Worm (Caenorhabditis elegans) whole organism, L1 larva: Measurements from ENCODE around the gene Y75B8A.32.
A peak's percentile ranks its signal among the peaks of the same experiment; 100 is the strongest.

Source experiments
- C16A3.4 ChIP-seq: fragments of 150-350 bp; optimal IDR thresholded peaks from 2 replicates; lab custom pipeline; 2014; ENCODE audit warnings: missing biosample characterization, missing genetic modification characterization
- C34B4.2 ChIP-seq: sonication (generic microtip); optimal IDR thresholded peaks from 2 replicates; lab custom pipeline; 2017; ENCODE audit warnings: mild to moderate bottlenecking, missing genetic modification characterization, missing compliant biosample characterization
- F16B12.6 ChIP-seq: fragments of 150-350 bp; optimal IDR thresholded peaks from 2 replicates; lab custom pipeline; 2014; ENCODE audit warnings: missing biosample characterization, missing genetic modification characterization
- Y116A8C.19 ChIP-seq: sonication (generic microtip); optimal IDR thresholded peaks from 2 replicates; lab custom pipeline; 2016; ENCODE audit warnings: missing compliant biosample characterization, missing genetic modification characterization, borderline replicate concordance
- aly-2 ChIP-seq: fragments of 150-350 bp; optimal IDR thresholded peaks from 2 replicates; lab custom pipeline; 2014; ENCODE audit warnings: missing biosample characterization, missing genetic modification characterization
- blmp-1 ChIP-seq: fragments of 150-350 bp; optimal IDR thresholded peaks from 2 replicates; lab custom pipeline; 2014; ENCODE audit warnings: missing biosample characterization, missing genetic modification characterization
- ceh-82 ChIP-seq, 3 experiments: fragments of 150-350 bp in 1 of 3; sonication (generic microtip) in 2 of 3; optimal IDR thresholded peaks; 2 replicates each; lab custom pipeline; 2014 to 2017; ENCODE audit warnings: missing biosample characterization in 3 of 3, missing genetic modification characterization in 3 of 3
- ceh-90 ChIP-seq: sonication (generic microtip); optimal IDR thresholded peaks from 2 replicates; lab custom pipeline; 2016; ENCODE audit warnings: missing genetic modification characterization, missing compliant biosample characterization
- dpl-1 ChIP-seq, 3 experiments: fragments of 150-350 bp in 2 of 3; sonication (generic microtip) in 1 of 3; optimal IDR thresholded peaks; 2 replicates each; lab custom pipeline; 2014 to 2017; ENCODE audit warnings: missing biosample characterization in 3 of 3, missing genetic modification characterization in 3 of 3, missing genetic modification reagents in 3 of 3
- dsc-1 ChIP-seq: sonication (generic microtip); optimal IDR thresholded peaks from 2 replicates; lab custom pipeline; 2016; ENCODE audit warnings: mild to moderate bottlenecking, missing genetic modification characterization, missing compliant biosample characterization
- efl-1 ChIP-seq, 4 experiments: fragments of 150-350 bp; optimal IDR thresholded peaks in 3 of 4; peaks in 1 of 4; 1 replicate in 1 of 4; 2 replicates in 3 of 4; lab custom pipeline; 2014; ENCODE audit warnings: missing biosample characterization in 2 of 4, missing genetic modification characterization in 2 of 4, missing genetic modification reagents in 2 of 4
- efl-3 ChIP-seq: fragments of 200-800 bp; sonication (Bioruptor generic); optimal IDR thresholded peaks from 2 replicates; lab custom pipeline; 2018; ENCODE audit warnings: mild to moderate bottlenecking, missing genetic modification characterization, missing compliant biosample characterization
- egl-27 ChIP-seq, 2 experiments: fragments of 150-350 bp in 1 of 2; sonication (generic microtip); optimal IDR thresholded peaks; 3 replicates each; lab custom pipeline; 2017 to 2018; ENCODE audit warnings: missing biosample characterization in 2 of 2, missing genetic modification characterization in 2 of 2, missing genetic modification reagents in 2 of 2
- elt-2 ChIP-seq: sonication (generic microtip); optimal IDR thresholded peaks from 2 replicates; lab custom pipeline; 2016; ENCODE audit warnings: missing genetic modification characterization, mild to moderate bottlenecking, inconsistent platforms, missing compliant biosample characterization, missing genetic modification reagents
- ets-5 ChIP-seq: fragments of 200-800 bp; sonication (Bioruptor generic); IDR thresholded peaks from 2 replicates; pipeline ENCODE4 v1.3.6; 2022; ENCODE audit warnings: missing genetic modification characterization, missing compliant biosample characterization
- fkh-4 ChIP-seq: sonication (generic microtip); optimal IDR thresholded peaks from 2 replicates; lab custom pipeline; 2016; ENCODE audit warnings: missing compliant biosample characterization, missing genetic modification characterization, borderline replicate concordance
- fkh-8 ChIP-seq: sonication (generic microtip); optimal IDR thresholded peaks from 2 replicates; lab custom pipeline; 2016; ENCODE audit warnings: mild to moderate bottlenecking, missing genetic modification characterization, missing compliant biosample characterization
- fos-1 ChIP-seq: fragments of 150-350 bp; optimal IDR thresholded peaks from 2 replicates; lab custom pipeline; 2014; ENCODE audit warnings: missing biosample characterization, missing genetic modification characterization
- hlh-4 ChIP-seq: sonication (generic microtip); optimal IDR thresholded peaks from 2 replicates; lab custom pipeline; 2016; ENCODE audit warnings: mild to moderate bottlenecking, missing genetic modification characterization, missing compliant biosample characterization
- irx-1 ChIP-seq: sonication (generic microtip); optimal IDR thresholded peaks from 2 replicates; lab custom pipeline; 2016; ENCODE audit warnings: missing genetic modification characterization, missing compliant biosample characterization
- isw-1 ChIP-seq: fragments of 200-800 bp; sonication (Bioruptor generic); IDR thresholded peaks from 2 replicates; pipeline ENCODE4 v1.3.6; 2022; ENCODE audit warnings: missing genetic modification characterization, missing compliant biosample characterization
- lin-13 ChIP-seq: fragments of 150-350 bp; optimal IDR thresholded peaks from 2 replicates; lab custom pipeline; 2014; ENCODE audit warnings: missing biosample characterization, missing genetic modification reagents, missing genetic modification characterization
- lin-14 ChIP-seq: fragments of 200-800 bp; sonication (Bioruptor generic); optimal IDR thresholded peaks from 2 replicates; lab custom pipeline; 2018; ENCODE audit warnings: mild to moderate bottlenecking, missing genetic modification characterization, moderate library complexity, missing compliant biosample characterization
- lin-15B ChIP-seq: fragments of 150-350 bp; sonication (generic microtip); optimal IDR thresholded peaks from 3 replicates; lab custom pipeline; 2014; ENCODE audit warnings: missing biosample characterization, missing genetic modification characterization
- lin-35 ChIP-seq, 2 experiments: fragments of 150-350 bp; optimal IDR thresholded peaks; 2 replicates each; lab custom pipeline; 2014; ENCODE audit warnings: missing biosample characterization in 2 of 2, missing genetic modification characterization in 2 of 2, missing genetic modification reagents in 2 of 2
- lir-3 ChIP-seq: sonication (generic microtip); optimal IDR thresholded peaks from 2 replicates; lab custom pipeline; 2016; ENCODE audit warnings: mild to moderate bottlenecking, missing genetic modification characterization, moderate library complexity, missing compliant biosample characterization; ENCODE audit not compliant: poor library complexity
- lsy-2 ChIP-seq, 2 experiments: fragments of 150-350 bp; optimal IDR thresholded peaks; 2 replicates each; lab custom pipeline; 2014; ENCODE audit warnings: missing biosample characterization in 2 of 2, missing genetic modification characterization in 2 of 2
- mab-9 ChIP-seq: fragments of 200-800 bp; sonication (Bioruptor generic); IDR thresholded peaks from 2 replicates; pipeline ENCODE4 v1.3.6; 2022; ENCODE audit warnings: missing genetic modification reagents, missing genetic modification characterization, missing compliant biosample characterization
- mef-2 ChIP-seq: fragments of 150-350 bp; optimal IDR thresholded peaks from 2 replicates; lab custom pipeline; 2014; ENCODE audit warnings: missing biosample characterization, missing genetic modification characterization
- mep-1 ChIP-seq: fragments of 150-350 bp; optimal IDR thresholded peaks from 2 replicates; lab custom pipeline; 2014; ENCODE audit warnings: missing biosample characterization, missing genetic modification characterization
- nhr-12 ChIP-seq: sonication (generic microtip); optimal IDR thresholded peaks from 2 replicates; lab custom pipeline; 2017; ENCODE audit warnings: missing biosample characterization, missing genetic modification characterization
- nhr-19 ChIP-seq: fragments of 200-800 bp; sonication (Bioruptor generic); conservative IDR thresholded peaks from 2 replicates; pipeline ENCODE4 v1.3.6; 2022; ENCODE audit warnings: missing genetic modification characterization, missing compliant biosample characterization
- nhr-20 ChIP-seq: sonication (generic microtip); optimal IDR thresholded peaks from 2 replicates; lab custom pipeline; 2016; ENCODE audit warnings: mild to moderate bottlenecking, missing genetic modification characterization, missing compliant biosample characterization
- nhr-237 ChIP-seq: fragments of 150-350 bp; optimal IDR thresholded peaks from 2 replicates; lab custom pipeline; 2014; ENCODE audit warnings: missing biosample characterization, missing genetic modification characterization
- nhr-47 ChIP-seq: sonication (generic microtip); optimal IDR thresholded peaks from 2 replicates; lab custom pipeline; 2016; ENCODE audit warnings: mild to moderate bottlenecking, missing genetic modification characterization, moderate library complexity, missing compliant biosample characterization
- nhr-84 ChIP-seq: sonication (generic microtip); optimal IDR thresholded peaks from 2 replicates; lab custom pipeline; 2017; ENCODE audit warnings: missing biosample characterization, missing genetic modification characterization
- nhr-85 ChIP-seq: sonication (generic microtip); peaks from one replicate; lab custom pipeline; 2016; ENCODE audit warnings: missing genetic modification characterization, inconsistent platforms, missing compliant biosample characterization
- nhr-90 ChIP-seq: sonication (generic microtip); optimal IDR thresholded peaks from 2 replicates; lab custom pipeline; 2016; ENCODE audit warnings: mild to moderate bottlenecking, missing genetic modification characterization, missing compliant biosample characterization; ENCODE audit not compliant: poor library complexity
- pax-3 ChIP-seq: fragments of 200-800 bp; sonication (Bioruptor generic); optimal IDR thresholded peaks from 2 replicates; lab custom pipeline; 2018; ENCODE audit warnings: mild to moderate bottlenecking, missing genetic modification characterization, moderate library complexity, missing compliant biosample characterization
- pqm-1 ChIP-seq: sonication (generic microtip); optimal IDR thresholded peaks from 3 replicates; lab custom pipeline; 2017; ENCODE audit warnings: missing biosample characterization, missing genetic modification characterization
- rnt-1 ChIP-seq: sonication (generic microtip); optimal IDR thresholded peaks from 2 replicates; lab custom pipeline; 2016; ENCODE audit warnings: mild to moderate bottlenecking, missing genetic modification characterization, moderate library complexity, missing compliant biosample characterization
- skn-1 ChIP-seq: fragments of 150-350 bp; optimal IDR thresholded peaks from 2 replicates; lab custom pipeline; 2014; ENCODE audit warnings: missing biosample characterization, missing genetic modification characterization
- snu-23 ChIP-seq: sonication (generic microtip); optimal IDR thresholded peaks from 2 replicates; lab custom pipeline; 2016; ENCODE audit warnings: missing genetic modification characterization, missing compliant biosample characterization
- sox-4 ChIP-seq: sonication (generic microtip); optimal IDR thresholded peaks from 2 replicates; lab custom pipeline; 2016; ENCODE audit warnings: missing genetic modification characterization, missing compliant biosample characterization
- sup-37 ChIP-seq: fragments of 200-800 bp; sonication (Bioruptor generic); optimal IDR thresholded peaks from 2 replicates; lab custom pipeline; 2018; ENCODE audit warnings: mild to moderate bottlenecking, missing genetic modification characterization, missing compliant biosample characterization
- tbx-2 ChIP-seq: sonication (generic microtip); optimal IDR thresholded peaks from 2 replicates; lab custom pipeline; 2016; ENCODE audit warnings: missing genetic modification characterization, missing compliant biosample characterization
- tlp-1 ChIP-seq: fragments of 150-350 bp; optimal IDR thresholded peaks from 2 replicates; lab custom pipeline; 2014; ENCODE audit warnings: missing biosample characterization, missing genetic modification characterization
- unc-62 ChIP-seq: fragments of 150-350 bp; optimal IDR thresholded peaks from 2 replicates; lab custom pipeline; 2014; ENCODE audit warnings: missing biosample characterization, missing genetic modification reagents, missing genetic modification characterization
- unc-86 ChIP-seq: sonication (generic microtip); optimal IDR thresholded peaks from 2 replicates; lab custom pipeline; 2016; ENCODE audit warnings: missing genetic modification characterization, missing compliant biosample characterization
- unc-98 ChIP-seq: fragments of 200-800 bp; sonication (Bioruptor generic); IDR thresholded peaks from 2 replicates; pipeline ENCODE4 v1.3.6; 2022; ENCODE audit warnings: missing genetic modification characterization, missing compliant biosample characterization
- xbp-1 ChIP-seq: sonication (generic microtip); optimal IDR thresholded peaks from 2 replicates; lab custom pipeline; 2016; ENCODE audit warnings: missing genetic modification characterization, missing compliant biosample characterization
- zip-4 ChIP-seq: fragments of 200-800 bp; sonication (Bioruptor generic); optimal IDR thresholded peaks from 2 replicates; lab custom pipeline; 2018; ENCODE audit warnings: mild to moderate bottlenecking, missing genetic modification characterization, moderate library complexity, missing compliant biosample characterization
- ztf-4 ChIP-seq: fragments of 150-350 bp; optimal IDR thresholded peaks from 2 replicates; lab custom pipeline; 2014; ENCODE audit warnings: missing biosample characterization, missing genetic modification characterization

Gene Y75B8A.32

DNA sequence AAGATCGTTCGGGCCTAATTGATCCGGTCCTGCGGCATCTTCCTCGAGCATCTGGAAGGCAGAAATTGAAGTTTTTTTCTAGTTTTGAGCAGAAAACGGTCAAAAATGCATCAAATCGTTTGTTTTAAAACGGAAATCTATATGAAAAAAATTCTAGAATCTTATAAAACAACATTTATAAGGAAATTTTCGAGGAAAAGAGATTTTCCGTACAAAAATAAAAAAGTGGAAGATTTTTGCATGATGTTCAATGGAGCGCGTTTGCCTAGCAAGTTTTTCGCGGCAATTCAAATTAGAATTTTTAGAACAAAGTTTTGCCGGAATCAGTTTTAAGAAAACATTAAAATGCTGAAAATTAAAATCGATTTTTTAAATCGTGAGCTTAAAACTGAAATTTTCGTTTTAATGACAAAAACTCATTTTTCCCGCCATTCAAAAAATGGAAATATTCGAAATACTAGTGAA lies 18.9 kb upstream of the Y75B8A.32 start, which contains the start of gene pph-4.2:
pph-4.2 (minus strand) TSS at position 51 of the 465 bp plus-strand sequence.
- TF ChIP-seq C34B4.2 (tag; lab: Kevin White, UChicago): no peak
- TF ChIP-seq efl-1 (optimal IDR thresholded peaks at IDR 0.05; lab: Kevin White, UChicago): peak; percentile 81 to 93
- peak; percentile 92 to 99 for TF ChIP-seq efl-1 (GFP tag; optimal IDR thresholded peaks at IDR 0.05 in 1 of 2; lab: Kevin White, UChicago)
- peak; percentile 93 to 96 for TF ChIP-seq lin-35 (GFP tag; optimal IDR thresholded peaks at IDR 0.05; lab: Kevin White, UChicago)
- TF ChIP-seq snu-23: peak; percentile 48
- TF ChIP-seq lin-13 (GFP tag; lab: Kevin White, UChicago): peak; percentile 21
- peak; percentile 43 for TF ChIP-seq mep-1 (tag; lab: Kevin White, UChicago)
- TF ChIP-seq sox-4 (tag; lab: Kevin White, UChicago): no peak
- TF ChIP-seq isw-1: no peak
- no peak for TF ChIP-seq lin-14 (GFP tag; lab: Kevin White, UChicago)
- TF ChIP-seq fkh-8 (tag; lab: Kevin White, UChicago): no peak
- TF ChIP-seq lsy-2 (tag; optimal IDR thresholded peaks at IDR 0.05; lab: Kevin White, UChicago): peak; percentile 58 to 78
- TF ChIP-seq elt-2 (tag; lab: Kevin White, UChicago): no peak
- peak; percentile 42 for TF ChIP-seq lin-15B (tag; lab: Kevin White, UChicago)
- TF ChIP-seq egl-27 (tag; optimal IDR thresholded peaks at IDR 0.05; lab: Kevin White, UChicago): no peak
- no peak for TF ChIP-seq nhr-84
- TF ChIP-seq nhr-12 (tag; lab: Kevin White, UChicago): no peak
- TF ChIP-seq pax-3 (tag; lab: Kevin White, UChicago): no peak
- no peak for TF ChIP-seq unc-98 (GFP tag; lab: Robert Waterston, UW)
- TF ChIP-seq nhr-19 (GFP tag; lab: Robert Waterston, UW): no peak
- TF ChIP-seq C16A3.4 (tag; lab: Kevin White, UChicago): peak; percentile 43
- TF ChIP-seq rnt-1: peak; percentile 57
- TF ChIP-seq unc-86 (tag; lab: Kevin White, UChicago): no peak
- TF ChIP-seq fkh-4: no peak
- TF ChIP-seq ceh-82 (tag; optimal IDR thresholded peaks at IDR 0.05; lab: Kevin White, UChicago): peak in 1 of 3 experiments; percentile 49
- no peak for TF ChIP-seq ets-5 (GFP tag; lab: Robert Waterston, UW)
- no peak for TF ChIP-seq pqm-1 (tag; lab: Kevin White, UChicago)
- no peak for TF ChIP-seq nhr-237 (tag; lab: Kevin White, UChicago)
- peak; percentile 28 for TF ChIP-seq nhr-20 (tag; lab: Kevin White, UChicago)
- no peak for TF ChIP-seq lir-3 (tag; lab: Kevin White, UChicago)
- TF ChIP-seq aly-2 (tag; lab: Kevin White, UChicago): no peak
- TF ChIP-seq xbp-1 (tag; lab: Kevin White, UChicago): peak; percentile 7
- no peak for TF ChIP-seq sup-37
- no peak for TF ChIP-seq efl-3 (GFP tag; lab: Kevin White, UChicago)
- peak; percentile 25 for TF ChIP-seq blmp-1 (tag; lab: Kevin White, UChicago)
- TF ChIP-seq mab-9 (GFP tag; lab: Robert Waterston, UW): no peak
- peak; percentile 46 for TF ChIP-seq tbx-2
- TF ChIP-seq ceh-90: no peak
- no peak for TF ChIP-seq ztf-4 (tag; lab: Kevin White, UChicago)
- no peak for TF ChIP-seq tlp-1 (tag; lab: Kevin White, UChicago)
- TF ChIP-seq Y116A8C.19 (tag; lab: Kevin White, UChicago): no peak
- TF ChIP-seq skn-1 (tag; lab: Kevin White, UChicago): peak; percentile 62
- no peak for TF ChIP-seq nhr-85 (tag; lab: Kevin White, UChicago)
- TF ChIP-seq irx-1 (tag; lab: Kevin White, UChicago): no peak
- TF ChIP-seq nhr-47 (tag; lab: Kevin White, UChicago): peak; percentile 49
- no peak for TF ChIP-seq hlh-4
- TF ChIP-seq fos-1: no peak
- TF ChIP-seq F16B12.6: peak; percentile 56
- TF ChIP-seq nhr-90 (tag; lab: Kevin White, UChicago): peak; percentile 8
- TF ChIP-seq dsc-1 (tag; lab: Kevin White, UChicago): peak; percentile 15
- TF ChIP-seq zip-4 (GFP tag; lab: Kevin White, UChicago): no peak
- TF ChIP-seq unc-62: no peak
- TF ChIP-seq mef-2 (tag; lab: Kevin White, UChicago): no peak
- peak; percentile 88 to 94 (median 91) for TF ChIP-seq dpl-1 (GFP tag; optimal IDR thresholded peaks at IDR 0.05; lab: Kevin White, UChicago)
